Fruit fly (Drosophila melanogaster) S2 (cell line): Measurements from ENCODE around the gene MCU.

Source experiments
- CG8478 ChIP-seq: fragments of >200 bp; optimal IDR thresholded peaks from 2 replicates; lab custom pipeline; 2018
- CTCF ChIP-seq, 2 experiments: fragments of >200 bp; optimal IDR thresholded peaks; 2 replicates each; lab custom pipeline; 2018

MCU gene

DNA sequence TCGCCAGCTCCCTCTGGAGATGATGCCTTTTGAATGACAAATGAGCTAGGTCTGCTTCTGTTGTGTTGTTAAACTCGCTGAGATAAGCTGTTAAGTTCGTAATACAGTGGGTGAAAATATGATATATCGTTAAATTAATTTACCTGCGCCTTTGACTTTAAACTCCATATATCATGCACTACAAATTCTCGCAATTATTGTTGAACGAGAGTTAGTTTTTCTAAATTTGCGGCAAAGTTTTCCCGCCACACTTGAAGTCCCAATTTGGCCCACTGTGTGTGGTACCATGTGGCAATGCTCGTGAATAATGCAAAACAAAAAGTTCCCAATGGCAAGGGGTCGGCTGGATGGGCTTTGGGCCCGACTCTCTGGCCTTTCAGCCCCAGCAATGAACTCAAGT lies 26.2 kb downstream of the MCU start:
- TF ChIP-seq CG8478 (lab: Kevin White, UChicago) (no peak), CTCF (optimal IDR thresholded peaks at IDR 0.05; lab: Kevin White, UChicago) (no peak)

DNA sequence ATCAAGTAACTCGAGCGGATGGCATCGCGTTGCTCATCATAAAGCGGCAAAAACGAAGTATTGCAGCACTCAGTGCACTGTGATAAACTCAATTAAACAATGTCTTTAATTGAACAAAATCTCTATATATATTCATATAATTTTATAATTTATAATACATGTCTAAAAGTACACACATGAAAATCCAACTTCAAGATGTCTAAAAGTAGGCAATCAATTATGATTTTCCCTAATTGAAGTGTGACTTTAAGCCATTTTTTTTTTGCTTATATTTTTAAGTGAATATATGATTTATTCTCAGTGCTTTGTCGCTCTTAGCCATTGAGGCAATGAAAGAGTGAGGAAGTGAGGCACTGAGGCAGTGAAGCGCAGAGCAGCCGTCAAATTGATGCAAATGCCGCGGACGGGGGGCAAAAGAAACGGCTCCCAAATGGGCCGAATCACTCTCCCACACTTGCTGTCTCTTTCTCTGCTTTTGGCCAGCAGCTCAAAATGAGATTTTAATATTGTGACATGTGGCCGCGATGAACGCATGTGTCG lies 26.8 kb downstream of the MCU start:
- no peak for TF ChIP-seq CG8478 (lab: Kevin White, UChicago)
- no peak for TF ChIP-seq CTCF (optimal IDR thresholded peaks at IDR 0.05; lab: Kevin White, UChicago)

dm6 chr3L:6589429-6590062 lies 39.0 kb downstream of the MCU start, which contains the start of gene jv:
TSS of gene jv (minus strand) at chr3L:6589479.
- TF ChIP-seq CG8478 (lab: Kevin White, UChicago) (no peak), CTCF (optimal IDR thresholded peaks at IDR 0.05; lab: Kevin White, UChicago) (no peak)

DNA sequence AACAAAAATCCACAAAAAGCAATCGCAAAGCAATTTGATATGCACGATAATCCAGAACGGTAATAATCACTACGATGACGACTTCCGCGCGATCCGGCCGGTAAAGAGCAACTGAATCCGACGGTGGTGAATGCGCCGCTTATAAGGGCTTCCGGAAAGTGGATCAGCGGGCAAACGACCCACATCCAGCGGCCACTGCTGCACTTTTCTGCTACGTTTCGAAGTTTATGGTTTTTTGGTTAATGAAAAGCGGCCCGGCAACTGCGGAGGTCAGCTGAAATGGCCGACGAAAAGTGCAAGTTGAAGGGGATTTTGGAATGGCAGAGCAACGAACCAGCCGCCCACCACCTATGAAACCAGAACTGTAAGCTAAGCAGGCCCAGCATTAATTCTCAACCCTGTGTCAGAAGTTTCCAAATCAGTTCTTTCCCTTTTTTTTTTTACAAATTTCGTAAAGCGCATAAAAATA lies 52.8 kb downstream of the MCU start, which contains the start of the genes ndl and Rexo5:
TSS of gene ndl (minus strand) at position 101 of the 469 bp plus-strand sequence.
TSS of gene Rexo5 (plus strand) at position 419 of the 469 bp plus-strand sequence.
- TF ChIP-seq CTCF (optimal IDR thresholded peaks at IDR 0.05; lab: Kevin White, UChicago) (no peak), CG8478 (lab: Kevin White, UChicago) (no peak)

dm6 chr3L:6605925-6606324 lies 55.4 kb downstream of the MCU start, which contains the start of gene zpg:
TSS of gene zpg (minus strand) at chr3L:6606032.
- TF ChIP-seq CTCF (optimal IDR thresholded peaks at IDR 0.05; lab: Kevin White, UChicago) (peak; percentile 43 to 53), CG8478 (lab: Kevin White, UChicago) (no peak)

dm6 chr3L:6608884-6609552 lies 58.5 kb downstream of the MCU start, which contains the start of gene axed:
TSS of gene axed (plus strand) at chr3L:6609325.
- TF ChIP-seq CTCF (optimal IDR thresholded peaks at IDR 0.05; lab: Kevin White, UChicago) = no peak
- no peak for TF ChIP-seq CG8478 (lab: Kevin White, UChicago)

DNA sequence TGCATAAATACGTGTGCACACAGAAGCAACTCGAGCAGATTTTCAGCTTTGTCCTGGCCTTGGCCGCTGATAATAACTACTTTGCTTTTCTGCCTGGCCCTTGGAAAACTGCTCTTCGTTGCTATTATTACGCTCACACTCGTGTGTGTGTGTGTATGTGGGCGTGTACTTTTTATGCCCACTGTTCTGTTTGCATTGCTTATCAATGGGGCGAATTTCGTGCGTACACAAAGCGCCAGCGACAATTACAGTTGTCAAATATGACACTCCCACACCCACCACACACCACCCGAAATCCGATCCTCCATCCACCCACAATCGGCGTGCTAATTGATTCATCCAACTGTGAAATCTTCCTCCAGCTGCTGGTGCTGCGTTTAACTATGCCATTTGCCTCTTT lies 62.1 kb downstream of the MCU start:
- no peak for TF ChIP-seq CG8478 (lab: Kevin White, UChicago)
- no peak for TF ChIP-seq CTCF (optimal IDR thresholded peaks at IDR 0.05; lab: Kevin White, UChicago)

- TF ChIP-seq CTCF (optimal IDR thresholded peaks at IDR 0.05; lab: Kevin White, UChicago) = no peak
- no peak for TF ChIP-seq CG8478 (lab: Kevin White, UChicago)
These were observed 64.6 kb downstream of the MCU start for dm6 chr3L:6615181-6615580.

DNA sequence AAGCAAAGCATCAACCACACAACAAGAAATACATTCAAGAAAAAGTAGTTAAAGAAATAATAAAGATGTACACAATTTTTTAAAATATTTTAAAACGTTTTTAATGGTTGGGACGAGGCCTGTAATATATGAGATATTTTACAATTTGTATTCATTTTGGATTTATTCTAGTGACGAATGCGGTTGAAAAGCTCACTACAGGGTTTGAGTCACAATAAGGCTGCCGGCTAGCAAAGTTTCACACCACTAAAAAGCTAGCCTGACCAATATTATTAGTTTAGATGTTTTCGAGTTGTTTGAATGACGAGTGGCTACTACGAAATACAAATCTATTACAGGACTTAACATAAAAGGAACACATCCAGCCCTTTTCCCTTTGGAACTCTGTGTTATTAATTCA lies 68.5 kb downstream of the MCU start:
- TF ChIP-seq CTCF (optimal IDR thresholded peaks at IDR 0.05; lab: Kevin White, UChicago) = no peak

DNA sequence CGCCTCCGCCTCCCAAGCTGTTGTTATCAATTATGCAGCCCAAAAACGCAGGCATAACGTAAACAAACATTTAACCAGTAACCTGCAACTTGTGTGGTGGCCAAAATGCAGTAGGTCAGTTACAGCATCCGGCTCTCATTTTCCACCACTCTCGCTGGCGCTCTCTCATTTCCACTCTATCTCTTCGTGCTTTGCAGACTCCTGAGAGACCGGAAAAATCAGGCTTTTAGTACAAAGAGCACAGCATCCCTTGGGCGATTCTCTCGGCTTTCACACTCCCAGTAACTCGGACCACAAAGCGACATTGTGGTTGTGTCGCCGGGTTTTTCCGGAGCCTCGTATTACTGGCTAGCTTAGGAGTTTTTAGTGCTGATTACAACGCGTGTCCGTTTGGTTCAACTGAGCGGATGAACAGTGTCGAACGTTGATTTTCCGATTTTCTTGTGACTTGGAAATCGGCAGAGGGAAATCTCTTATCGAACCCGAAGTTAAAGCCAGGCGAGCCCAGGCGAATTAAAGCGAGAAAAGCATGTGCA lies 73.2 kb downstream of the MCU start, which contains the start of gene GluRIA:
TSS of gene GluRIA (plus strand) at position 364 of the 536 bp plus-strand sequence.
- TF ChIP-seq CG8478 (lab: Kevin White, UChicago) = no peak
- no peak for TF ChIP-seq CTCF (optimal IDR thresholded peaks at IDR 0.05; lab: Kevin White, UChicago)
